Worm (Caenorhabditis elegans) whole organism, late embryonic: ENCODE data around the gene lsm-5.

Experiments
- dve-1 ChIP-seq: sonication (generic microtip); optimal IDR thresholded peaks from 2 replicates; lab custom pipeline; 2017; ENCODE audit warnings: antibody characterized with exemption, mild to moderate bottlenecking, missing genetic modification characterization, missing compliant biosample characterization
- hlh-30 ChIP-seq: sonication (generic microtip); optimal IDR thresholded peaks from 2 replicates; lab custom pipeline; 2017; ENCODE audit warnings: antibody characterized with exemption, missing genetic modification characterization, missing compliant biosample characterization; ENCODE audit not compliant: insufficient read depth
- nhr-11 ChIP-seq: fragments of 150-350 bp; optimal IDR thresholded peaks from 2 replicates; lab custom pipeline; 2014; ENCODE audit warnings: missing biosample characterization, missing genetic modification characterization

ce11 chrV:15551642-15552041, 18.5 kb upstream of the lsm-5 start:
- TF ChIP-seq nhr-11 (no peak), hlh-30 (tag; lab: Kevin White, UChicago) (peak; percentile 89), dve-1 (peak; percentile 47)
